Fruit fly (Drosophila melanogaster): ENCODE data around the gene fh.
A peak's percentile ranks its signal among the peaks of the same experiment; 100 is the strongest.

fh gene

DNA sequence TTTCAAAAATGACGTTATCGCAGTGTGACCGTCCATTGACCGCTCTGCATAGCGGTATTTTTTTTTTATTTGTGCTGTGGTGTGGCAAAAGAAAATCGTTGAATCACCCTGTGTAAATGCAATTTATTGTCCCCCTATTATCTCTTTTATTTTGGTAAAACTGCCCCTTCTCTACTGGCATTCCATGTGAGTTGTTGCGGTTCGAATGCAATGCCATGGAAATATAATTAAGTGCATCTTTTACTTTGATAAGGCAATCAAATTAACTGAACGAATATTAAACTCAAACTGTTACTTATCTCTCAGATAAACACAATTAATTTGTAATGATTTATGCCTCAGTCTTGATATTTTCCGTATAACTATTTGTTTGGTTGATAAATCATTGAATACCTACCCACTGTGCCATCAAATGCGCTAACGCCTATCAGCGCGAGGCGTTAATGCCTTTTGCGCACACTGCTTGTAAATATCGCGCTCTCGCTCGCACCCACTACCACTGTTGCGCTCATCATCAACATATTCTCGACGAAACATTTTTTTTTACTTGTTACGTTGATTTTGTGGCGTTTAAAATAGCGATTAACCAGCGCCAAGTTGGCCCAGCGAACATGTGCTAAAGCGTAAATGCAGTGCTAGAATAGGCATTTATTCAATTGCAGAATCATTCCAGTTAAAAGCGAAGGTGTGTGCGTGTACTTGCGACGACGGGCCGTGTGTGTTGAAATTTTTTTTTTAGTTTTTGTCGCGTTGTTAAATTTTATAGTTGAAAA is 39.6 kb downstream of the fh start (continued):
- no peak for TF ChIP-seq Bdp1 (GFP tag; optimal IDR thresholded peaks at IDR 0.05)
- peak; percentile 32 for TF ChIP-seq YL-1 (GFP tag; optimal IDR thresholded peaks at IDR 0.05)
- TF ChIP-seq Bteb2 (GFP tag; optimal IDR thresholded peaks at IDR 0.05), result peak; percentile 26
- peak; percentile 17 for TF ChIP-seq gcm (GFP tag; optimal IDR thresholded peaks at IDR 0.05)
- no peak for TF ChIP-seq prd (optimal IDR thresholded peaks at IDR 0.05)
- TF ChIP-seq prd (GFP tag; IDR thresholded peaks at IDR 0.05), result peak; percentile 60; the same call in 1 of the 3 replicates
- peak; percentile 67 for TF ChIP-seq Sin3A (optimal IDR thresholded peaks at IDR 0.05)
- no peak for TF ChIP-seq insv (GFP tag; optimal IDR thresholded peaks at IDR 0.05)
- TF ChIP-seq CG7556 (GFP tag; optimal IDR thresholded peaks at IDR 0.05), result peak; percentile 45
- no peak for TF ChIP-seq NC2α (GFP tag; optimal IDR thresholded peaks at IDR 0.05)
- peak; percentile 43 for TF ChIP-seq pho (GFP tag; optimal IDR thresholded peaks at IDR 0.05)
- peak; percentile 41 for TF ChIP-seq ems (GFP tag; optimal IDR thresholded peaks at IDR 0.05)
- peak; percentile 42 to 46 for TF ChIP-seq dpn (GFP tag; optimal IDR thresholded peaks at IDR 0.05)
- TF ChIP-seq Drgx (GFP tag; IDR thresholded peaks at IDR 0.05), result peak; percentile 53
- TF ChIP-seq CG15601 (tag; optimal IDR thresholded peaks at IDR 0.05), result peak; percentile 31
- no peak for TF ChIP-seq zf30C (GFP tag; optimal IDR thresholded peaks at IDR 0.05)
- TF ChIP-seq tin (GFP tag; optimal IDR thresholded peaks at IDR 0.05), result peak; percentile 60
- no peak for TF ChIP-seq CG17612 (GFP tag; IDR thresholded peaks at IDR 0.05)
- TF ChIP-seq Antp (GFP tag; optimal IDR thresholded peaks at IDR 0.05), result peak; percentile 47
- TF ChIP-seq gfzf (GFP tag; optimal IDR thresholded peaks at IDR 0.05), result peak; percentile 91
- TF ChIP-seq sc (optimal IDR thresholded peaks at IDR 0.05), result no peak
- peak; percentile 10 for TF ChIP-seq sc (GFP tag; optimal IDR thresholded peaks at IDR 0.05)
- TF ChIP-seq bsh (GFP tag; optimal IDR thresholded peaks at IDR 0.05), result peak in 1 of 2 experiments; percentile 41
- TF ChIP-seq lola (GFP tag; optimal IDR thresholded peaks at IDR 0.05), result peak in 1 of 3 experiments; percentile 53
- TF ChIP-seq CG31365 (tag; optimal IDR thresholded peaks at IDR 0.05), result peak; percentile 65
- TF ChIP-seq CG8089 (GFP tag; optimal IDR thresholded peaks at IDR 0.05), result peak; percentile 51
- TF ChIP-seq Ets97D (GFP tag; optimal IDR thresholded peaks at IDR 0.05), result peak; percentile 6
- no peak for TF ChIP-seq nerfin-2 (GFP tag; IDR thresholded peaks at IDR 0.05; ENCODE audit: partially characterized antibody)
- TF ChIP-seq CG3838 (GFP tag; optimal IDR thresholded peaks at IDR 0.05), result no peak
- no peak for TF ChIP-seq CG9876 (GFP tag; optimal IDR thresholded peaks at IDR 0.05)
- peak; percentile 80 for TF ChIP-seq row (GFP tag; IDR thresholded peaks at IDR 0.05)
- TF ChIP-seq repo (GFP tag; optimal IDR thresholded peaks at IDR 0.05), result no peak
- no peak for TF ChIP-seq CG8765 (GFP tag; IDR thresholded peaks at IDR 0.05)
- TF ChIP-seq CG8924 (tag; optimal IDR thresholded peaks at IDR 0.05), result peak; percentile 61
- peak; percentile 51 for TF ChIP-seq CG30020 (tag; optimal IDR thresholded peaks at IDR 0.05)
- peak; percentile 69 for TF ChIP-seq Hsf (GFP tag; optimal IDR thresholded peaks at IDR 0.05)
- TF ChIP-seq CG11093 (GFP tag; IDR thresholded peaks at IDR 0.05), result 0 out of 3 replicates have a peak, but pooled peaks have one; percentile 28
- TF ChIP-seq Ets65A (GFP tag), result peak; percentile 54
- no peak for TF ChIP-seq B-H2 (GFP tag; optimal IDR thresholded peaks at IDR 0.05)
- peak; percentile 22 for TF ChIP-seq CG3847 (GFP tag; IDR thresholded peaks at IDR 0.05)
- TF ChIP-seq Hr3 (GFP tag; optimal IDR thresholded peaks at IDR 0.05), result peak; percentile 51
- peak; percentile 56 for TF ChIP-seq Ssrp (tag; optimal IDR thresholded peaks at IDR 0.05)
- no peak for TF ChIP-seq yki (optimal IDR thresholded peaks at IDR 0.05)
- TF ChIP-seq Xrp1 (GFP tag; IDR thresholded peaks at IDR 0.05), result peak; percentile 38; the same call in 1 of the 2 replicates
- no peak for TF ChIP-seq Mes4 (GFP tag; optimal IDR thresholded peaks at IDR 0.05)
- TF ChIP-seq bab2 (GFP tag; optimal IDR thresholded peaks at IDR 0.05), result peak; percentile 52
- peak; percentile 53 for TF ChIP-seq Dp (GFP tag; optimal IDR thresholded peaks at IDR 0.05)
- no peak; the same call in 2 of the 3 replicates for TF ChIP-seq croc (GFP tag; conservative IDR thresholded peaks at IDR 0.05)
- TF ChIP-seq pb (GFP tag; optimal IDR thresholded peaks at IDR 0.05), result peak; percentile 50
- peak; percentile 41; the same call in 1 of the 3 replicates for TF ChIP-seq Optix (GFP tag; IDR thresholded peaks at IDR 0.05)
- TF ChIP-seq CkIIα-i1 (GFP tag; IDR thresholded peaks at IDR 0.05), result no peak
